Worm (Caenorhabditis elegans) whole organism, mixed stage, embryonic: Measurements from ENCODE around the gene clh-6.

Source experiments
- M03D4.4 ChIP-seq: sonication (generic microtip); optimal IDR thresholded peaks from 2 replicates; lab custom pipeline; 2017; ENCODE audit warnings: mild to moderate bottlenecking, missing genetic modification characterization, missing compliant biosample characterization
- bed-3 ChIP-seq: fragments of 200-800 bp; sonication (Bioruptor generic); optimal IDR thresholded peaks from 3 replicates; lab custom pipeline; 2018; ENCODE audit warnings: mild to moderate bottlenecking, missing genetic modification characterization, moderate library complexity, missing compliant biosample characterization
- blmp-1 ChIP-seq: fragments of 150-350 bp; optimal IDR thresholded peaks from 2 replicates; lab custom pipeline; 2014; ENCODE audit warnings: missing biosample characterization, missing genetic modification characterization
- ceh-39 ChIP-seq: fragments of 150-350 bp; optimal IDR thresholded peaks from 2 replicates; lab custom pipeline; 2014; ENCODE audit warnings: missing biosample characterization, missing genetic modification characterization
- ceh-43 ChIP-seq: fragments of 200-800 bp; sonication (Bioruptor generic); optimal IDR thresholded peaks from 2 replicates; lab custom pipeline; 2018; ENCODE audit warnings: mild to moderate bottlenecking, missing genetic modification characterization, moderate library complexity, missing compliant biosample characterization
- ceh-83 ChIP-seq: fragments of 200-800 bp; sonication (Bioruptor generic); optimal IDR thresholded peaks from 2 replicates; lab custom pipeline; 2018; ENCODE audit warnings: mild to moderate bottlenecking, missing genetic modification characterization, missing compliant biosample characterization
- cnd-1 ChIP-seq: fragments of 200-800 bp; sonication (Bioruptor generic); optimal IDR thresholded peaks from 2 replicates; lab custom pipeline; 2018; ENCODE audit warnings: mild to moderate bottlenecking, missing genetic modification characterization, missing compliant biosample characterization
- drap-1 ChIP-seq: fragments of 200-800 bp; sonication (Bioruptor generic); optimal IDR thresholded peaks from 3 replicates; lab custom pipeline; 2018; ENCODE audit warnings: mild to moderate bottlenecking, missing genetic modification characterization, missing compliant biosample characterization
- elt-1 ChIP-seq: sonication (generic microtip); optimal IDR thresholded peaks from 2 replicates; lab custom pipeline; 2017; ENCODE audit warnings: missing genetic modification characterization, mild to moderate bottlenecking, missing compliant biosample characterization, antibody characterized with exemption, moderate library complexity, borderline replicate concordance; ENCODE audit not compliant: insufficient read depth
- elt-3 ChIP-seq: fragments of 150-350 bp; optimal IDR thresholded peaks from 2 replicates; lab custom pipeline; 2014; ENCODE audit warnings: missing biosample characterization, missing genetic modification characterization
- flh-1 ChIP-seq: fragments of 200-800 bp; sonication (Bioruptor generic); optimal IDR thresholded peaks from 2 replicates; lab custom pipeline; 2018; ENCODE audit warnings: mild to moderate bottlenecking, missing genetic modification characterization, moderate library complexity, missing compliant biosample characterization
- ham-2 ChIP-seq: fragments of 200-800 bp; sonication (Bioruptor generic); optimal IDR thresholded peaks from 2 replicates; lab custom pipeline; 2018; ENCODE audit warnings: mild to moderate bottlenecking, missing genetic modification characterization, missing compliant biosample characterization
- lin-13 ChIP-seq: fragments of 150-350 bp; optimal IDR thresholded peaks from 2 replicates; lab custom pipeline; 2014; ENCODE audit warnings: missing biosample characterization, missing genetic modification characterization
- lin-32 ChIP-seq: fragments of 200-800 bp; sonication (Bioruptor generic); optimal IDR thresholded peaks from 2 replicates; lab custom pipeline; 2018; ENCODE audit warnings: mild to moderate bottlenecking, missing genetic modification characterization, missing compliant biosample characterization
- lsy-2 ChIP-seq: fragments of 150-350 bp; optimal IDR thresholded peaks from 2 replicates; lab custom pipeline; 2014; ENCODE audit warnings: missing biosample characterization, missing genetic modification characterization
- mab-5 ChIP-seq: fragments of 150-350 bp; optimal IDR thresholded peaks from 2 replicates; lab custom pipeline; 2014; ENCODE audit warnings: missing biosample characterization, missing genetic modification characterization
- mls-2 ChIP-seq: sonication (generic microtip); optimal IDR thresholded peaks from 2 replicates; lab custom pipeline; 2016; ENCODE audit warnings: mild to moderate bottlenecking, missing genetic modification characterization, moderate library complexity, missing compliant biosample characterization
- nhr-12 ChIP-seq: fragments of 150-350 bp; optimal IDR thresholded peaks from 2 replicates; lab custom pipeline; 2014; ENCODE audit warnings: missing biosample characterization, missing genetic modification characterization
- nhr-2 ChIP-seq: fragments of 150-350 bp; optimal IDR thresholded peaks from 2 replicates; lab custom pipeline; 2014; ENCODE audit warnings: missing biosample characterization, missing genetic modification characterization
- nhr-237 ChIP-seq: fragments of 150-350 bp; optimal IDR thresholded peaks from 2 replicates; lab custom pipeline; 2014; ENCODE audit warnings: missing biosample characterization, missing genetic modification characterization
- nhr-76 ChIP-seq: sonication (generic microtip); optimal IDR thresholded peaks from 2 replicates; lab custom pipeline; 2017; ENCODE audit warnings: missing biosample characterization, missing genetic modification characterization
- pha-4 ChIP-seq: fragments of 150-350 bp; optimal IDR thresholded peaks from 2 replicates; lab custom pipeline; 2018; ENCODE audit warnings: missing biosample characterization, missing genetic modification reagents, missing genetic modification characterization
- sem-2 ChIP-seq: fragments of 200-800 bp; sonication (Bioruptor generic); optimal IDR thresholded peaks from 2 replicates; lab custom pipeline; 2018; ENCODE audit warnings: mild to moderate bottlenecking, missing genetic modification characterization, missing compliant biosample characterization
- snpc-4 ChIP-seq: fragments of 150-350 bp; optimal IDR thresholded peaks from 2 replicates; lab custom pipeline; 2014; ENCODE audit warnings: missing biosample characterization, missing genetic modification characterization
- sptf-1 ChIP-seq: sonication (generic microtip); optimal IDR thresholded peaks from 2 replicates; lab custom pipeline; 2017; ENCODE audit warnings: mild to moderate bottlenecking, missing genetic modification characterization, moderate library complexity, missing compliant biosample characterization
- tbx-8 ChIP-seq: fragments of 200-800 bp; sonication (Bioruptor generic); optimal IDR thresholded peaks from 2 replicates; lab custom pipeline; 2018; ENCODE audit warnings: mild to moderate bottlenecking, missing genetic modification characterization, moderate library complexity, missing compliant biosample characterization
- unc-120 ChIP-seq: sonication (generic microtip); optimal IDR thresholded peaks from 2 replicates; lab custom pipeline; 2017; ENCODE audit warnings: missing genetic modification characterization, missing compliant biosample characterization; ENCODE audit not compliant: poor library complexity, severe bottlenecking
- unc-39 ChIP-seq: fragments of 150-350 bp; optimal IDR thresholded peaks from 2 replicates; lab custom pipeline; 2014; ENCODE audit warnings: missing biosample characterization, missing genetic modification characterization
- unc-62 ChIP-seq: fragments of 150-350 bp; optimal IDR thresholded peaks from 2 replicates; lab custom pipeline; 2014; ENCODE audit warnings: missing biosample characterization, missing genetic modification reagents, missing genetic modification characterization
- zip-8 ChIP-seq: fragments of 150-350 bp; optimal IDR thresholded peaks from 2 replicates; lab custom pipeline; 2014; ENCODE audit warnings: missing biosample characterization, missing genetic modification characterization

The clh-6 gene

ce11 chrV:12063036-12063435 lies at the start of gene clh-6:
clh-6 (minus strand) TSS chrV:12063368.
- TF ChIP-seq sptf-1 (tag; lab: Kevin White, UChicago) (no peak), bed-3 (no peak), unc-62 (GFP tag; lab: Kevin White, UChicago) (no peak), ceh-83 (GFP tag; lab: Kevin White, UChicago) (no peak), elt-3 (tag; lab: Kevin White, UChicago) (no peak), nhr-2 (tag; lab: Kevin White, UChicago) (no peak), unc-120 (tag; lab: Kevin White, UChicago) (no peak), unc-39 (tag; lab: Kevin White, UChicago) (no peak), ceh-39 (tag; lab: Kevin White, UChicago) (no peak), pha-4 (no peak), nhr-76 (tag; lab: Kevin White, UChicago) (no peak), mab-5 (no peak), lsy-2 (no peak), nhr-237 (tag; lab: Kevin White, UChicago) (no peak), sem-2 (no peak)

ce11 chrV:12111452-12111851 lies 48.3 kb upstream of the clh-6 start, which contains the start of gene lhpp-1:
lhpp-1 (minus strand) TSS chrV:12111805.
- no peak for TF ChIP-seq flh-1 (GFP tag; lab: Kevin White, UChicago)
- TF ChIP-seq zip-8 (tag; lab: Kevin White, UChicago), result peak; percentile 47
- no peak for TF ChIP-seq tbx-8
- no peak for TF ChIP-seq nhr-12 (tag; lab: Kevin White, UChicago)
- no peak for TF ChIP-seq pha-4
- no peak for TF ChIP-seq nhr-237 (tag; lab: Kevin White, UChicago)

ce11 chrV:12106841-12107240 lies 43.7 kb upstream of the clh-6 start, which contains the start of gene nhr-136:
nhr-136 (plus strand) TSS chrV:12107141.
- TF ChIP-seq ham-2 (GFP tag; lab: Kevin White, UChicago), result peak; percentile 9
- no peak for TF ChIP-seq ceh-39 (tag; lab: Kevin White, UChicago)
- no peak for TF ChIP-seq M03D4.4 (tag; lab: Kevin White, UChicago)
- no peak for TF ChIP-seq mls-2 (tag; lab: Kevin White, UChicago)
- TF ChIP-seq unc-62 (GFP tag; lab: Kevin White, UChicago), result no peak

- TF ChIP-seq unc-62 (GFP tag; lab: Kevin White, UChicago) (no peak), flh-1 (GFP tag; lab: Kevin White, UChicago) (no peak)
Observed at ce11 chrV:12103920-12104319, 40.8 kb upstream of the clh-6 start, which contains the start of gene nhr-153. nhr-153 (plus strand) TSS chrV:12104220.

- TF ChIP-seq cnd-1 (tag; lab: Kevin White, UChicago), result no peak
- peak; percentile 27 for TF ChIP-seq nhr-237 (tag; lab: Kevin White, UChicago)
- TF ChIP-seq, all 35 proteins: peak for 1
Observed at ce11 chrV:12100794-12101343, 37.7 kb upstream of the clh-6 start, which contains the start of gene nhr-154. nhr-154 (plus strand) TSS chrV:12101293.

- no peak for TF ChIP-seq nhr-237 (tag; lab: Kevin White, UChicago)
- TF ChIP-seq lin-32 (GFP tag; lab: Kevin White, UChicago), result no peak
- TF ChIP-seq ceh-43, result no peak
- TF ChIP-seq ham-2 (GFP tag; lab: Kevin White, UChicago), result no peak
- TF ChIP-seq sptf-1 (tag; lab: Kevin White, UChicago), result no peak
- TF ChIP-seq lin-13 (tag; lab: Kevin White, UChicago), result no peak
- TF ChIP-seq tbx-8, result no peak
- no peak for TF ChIP-seq unc-120 (tag; lab: Kevin White, UChicago)
- no peak for TF ChIP-seq drap-1
- no peak for TF ChIP-seq pha-4
- no peak for TF ChIP-seq nhr-2 (tag; lab: Kevin White, UChicago)
- TF ChIP-seq blmp-1 (tag; lab: Kevin White, UChicago), result no peak
- TF ChIP-seq elt-1 (tag; lab: Kevin White, UChicago), result no peak
- no peak for TF ChIP-seq snpc-4 (tag; lab: Kevin White, UChicago)
- TF ChIP-seq ceh-39 (tag; lab: Kevin White, UChicago), result no peak
- no peak for TF ChIP-seq zip-8 (tag; lab: Kevin White, UChicago)
- no peak for TF ChIP-seq mls-2 (tag; lab: Kevin White, UChicago)
- no peak for TF ChIP-seq flh-1 (GFP tag; lab: Kevin White, UChicago)
Observed at ce11 chrV:12098123-12098522, 35.0 kb upstream of the clh-6 start, which contains the start of gene nhr-209. nhr-209 (plus strand) TSS chrV:12098149.
